Fruit fly (Drosophila melanogaster): Measurements from ENCODE around the gene ddbt.

- TF ChIP-seq insv (optimal IDR thresholded peaks at IDR 0.05) (no peak), h (optimal IDR thresholded peaks at IDR 0.05) (no peak), ttk (optimal IDR thresholded peaks at IDR 0.05) (no peak), psq (optimal IDR thresholded peaks at IDR 0.05) (no peak)
Measured at dm6 chr3L:315140-315539, 1.7 kb upstream of the ddbt start.
